Worm (Caenorhabditis elegans) whole organism, L2 larva: ENCODE measurements around the gene ttr-32.

Source experiments
- F13H6.1 ChIP-seq: sonication (generic microtip); optimal IDR thresholded peaks from 2 replicates; lab custom pipeline; 2016; ENCODE audit warnings: missing genetic modification characterization, missing compliant biosample characterization
- ama-1 ChIP-seq: fragments of 150-350 bp; optimal IDR thresholded peaks from 2 replicates; lab custom pipeline; 2018; ENCODE audit warnings: inconsistent platforms
- crh-2 ChIP-seq: sonication (generic microtip); optimal IDR thresholded peaks from 2 replicates; lab custom pipeline; 2017; ENCODE audit warnings: missing biosample characterization, missing genetic modification characterization
- lin-39 ChIP-seq: fragments of 150-350 bp; optimal IDR thresholded peaks from 2 replicates; lab custom pipeline; 2014; ENCODE audit warnings: missing biosample characterization, missing genetic modification reagents, missing genetic modification characterization
- nhr-10 ChIP-seq: sonication (generic microtip); optimal IDR thresholded peaks from 2 replicates; lab custom pipeline; 2017; ENCODE audit warnings: missing biosample characterization, missing genetic modification characterization
- nhr-11 ChIP-seq: fragments of 150-350 bp; optimal IDR thresholded peaks from 2 replicates; lab custom pipeline; 2014; ENCODE audit warnings: missing biosample characterization, missing genetic modification characterization
- snpc-4 ChIP-seq: fragments of 150-350 bp; optimal IDR thresholded peaks from 2 replicates; lab custom pipeline; 2014; ENCODE audit warnings: missing biosample characterization, missing genetic modification characterization
- unc-39 ChIP-seq: fragments of 150-350 bp; optimal IDR thresholded peaks from 2 replicates; lab custom pipeline; 2014; ENCODE audit warnings: missing biosample characterization, missing genetic modification characterization
- unc-62 ChIP-seq: fragments of 150-350 bp; optimal IDR thresholded peaks from 2 replicates; lab custom pipeline; 2014; ENCODE audit warnings: missing biosample characterization, missing genetic modification reagents, missing genetic modification characterization
- ztf-1 ChIP-seq: fragments of 200-800 bp; sonication (Bioruptor generic); conservative IDR thresholded peaks from 2 replicates; pipeline ENCODE4 v1.3.6; 2022; ENCODE audit warnings: missing genetic modification characterization, missing compliant biosample characterization
- ztf-11 ChIP-seq: sonication (generic microtip); optimal IDR thresholded peaks from 2 replicates; lab custom pipeline; 2017; ENCODE audit warnings: missing biosample characterization, missing genetic modification characterization
- ztf-4 ChIP-seq: fragments of 150-350 bp; optimal IDR thresholded peaks from 2 replicates; lab custom pipeline; 2014; ENCODE audit warnings: missing biosample characterization, missing genetic modification characterization

- no peak for TF ChIP-seq nhr-11 (tag; lab: Kevin White, UChicago)
- no peak for TF ChIP-seq ztf-11 (tag; lab: Kevin White, UChicago)
- TF ChIP-seq F13H6.1 (tag; lab: Kevin White, UChicago): no peak
- TF ChIP-seq lin-39 (tag; lab: Kevin White, UChicago): no peak
- TF ChIP-seq ztf-4 (tag; lab: Kevin White, UChicago): no peak
- TF ChIP-seq snpc-4: no peak
- TF ChIP-seq unc-62 (GFP tag; lab: Kevin White, UChicago): no peak
- no peak for TF ChIP-seq unc-39
- no peak for TF ChIP-seq ztf-1 (GFP tag; lab: Robert Waterston, UW)
- no peak for TF ChIP-seq nhr-10 (tag; lab: Kevin White, UChicago)
- TF ChIP-seq ama-1 (lab: Kevin White, UChicago): no peak
- TF ChIP-seq crh-2: no peak
Observed at ce11 chrIII:7530108-7530507, 36.1 kb upstream of the ttr-32 start.
